Worm (Caenorhabditis elegans): ENCODE measurements around the gene H13N06.2.

Gene H13N06.2

ce11 chrX:15535190-15535636 lies 47.3 kb downstream of the H13N06.2 start:
- no peak for TF ChIP-seq mxl-1 (tag; optimal IDR thresholded peaks at IDR 0.05)
- TF ChIP-seq ztf-28 (GFP tag; IDR thresholded peaks at IDR 0.05) = no peak
- TF ChIP-seq aptf-3 (GFP tag; IDR thresholded peaks at IDR 0.05) = no peak
- TF ChIP-seq unc-130 (GFP tag; optimal IDR thresholded peaks at IDR 0.05) = no peak
- TF ChIP-seq lin-35 (GFP tag; optimal IDR thresholded peaks at IDR 0.05) = peak in 1 of 3 experiments; percentile 36
- TF ChIP-seq tbx-9 (tag; optimal IDR thresholded peaks at IDR 0.05; ENCODE audit: borderline replicate concordance) = no peak
- TF ChIP-seq ztf-26 (tag; optimal IDR thresholded peaks at IDR 0.05) = no peak
- TF ChIP-seq him-1 (tag; optimal IDR thresholded peaks at IDR 0.05) = no peak
- peak; percentile 58; the same call in 1 of the 2 replicates for TF ChIP-seq nfyb-1 (GFP tag; IDR thresholded peaks at IDR 0.05)
- no peak for TF ChIP-seq fkh-3 (tag; optimal IDR thresholded peaks at IDR 0.05)
- no peak for TF ChIP-seq cebp-1 (GFP tag; IDR thresholded peaks at IDR 0.05)
- peak; percentile 48 for TF ChIP-seq cebp-1 (tag; optimal IDR thresholded peaks at IDR 0.05)
- no peak for TF ChIP-seq hsf-1 (GFP tag; IDR thresholded peaks at IDR 0.05)
- TF ChIP-seq snpc-4 (GFP tag; optimal IDR thresholded peaks at IDR 0.05) = no peak
- peak in 1 of 4 experiments; percentile 23 for TF ChIP-seq snpc-4 (tag; optimal IDR thresholded peaks at IDR 0.05)
- TF ChIP-seq atf-7 (tag; optimal IDR thresholded peaks at IDR 0.05) = peak; percentile 96
- no peak for TF ChIP-seq Y95B8A.8 (GFP tag; IDR thresholded peaks at IDR 0.05)
- TF ChIP-seq lsl-1 (GFP tag; optimal IDR thresholded peaks at IDR 0.05) = no peak
- no peak for TF ChIP-seq F49E8.2 (tag; optimal IDR thresholded peaks at IDR 0.05; ENCODE audit: insufficient read depth)
- no peak for TF ChIP-seq nhr-179 (tag; optimal IDR thresholded peaks at IDR 0.05)
- TF ChIP-seq tbp1 (GFP tag; optimal IDR thresholded peaks at IDR 0.05) = no peak
- TF ChIP-seq egl-18 (GFP tag; IDR thresholded peaks at IDR 0.05) = no peak
- no peak for TF ChIP-seq rpc-1 (optimal IDR thresholded peaks at IDR 0.05)
- no peak for TF ChIP-seq rpc-1 (tag; optimal IDR thresholded peaks at IDR 0.05)
- no peak for TF ChIP-seq mel-28 (tag; optimal IDR thresholded peaks at IDR 0.05; ENCODE audit: borderline replicate concordance)
- TF ChIP-seq dox-1 (GFP tag; IDR thresholded peaks at IDR 0.05) = 0 out of 2 replicates have a peak, but pooled peaks have one; percentile 9
- TF ChIP-seq F23B12.7 (tag; optimal IDR thresholded peaks at IDR 0.05; ENCODE audit: insufficient read depth) = no peak
- TF ChIP-seq C17E4.6 (GFP tag; IDR thresholded peaks at IDR 0.05) = no peak
- TF ChIP-seq B0336.3 (GFP tag; IDR thresholded peaks at IDR 0.05) = peak; percentile 25; the same call in 1 of the 2 replicates
- no peak for TF ChIP-seq die-1 (tag; optimal IDR thresholded peaks at IDR 0.05)
- TF ChIP-seq ztf-22 (GFP tag; optimal IDR thresholded peaks at IDR 0.05) = no peak
- TF ChIP-seq ceh-27 (GFP tag; optimal IDR thresholded peaks at IDR 0.05) = peak; percentile 71
- no peak for TF ChIP-seq nfya-1 (tag; optimal IDR thresholded peaks at IDR 0.05; ENCODE audit: borderline replicate concordance, insufficient read depth)
- TF ChIP-seq athp-1 (tag; optimal IDR thresholded peaks at IDR 0.05) = peak; percentile 8
- no peak for TF ChIP-seq hlh-12 (tag; optimal IDR thresholded peaks at IDR 0.05)
- no peak for TF ChIP-seq ztf-3 (GFP tag; optimal IDR thresholded peaks at IDR 0.05)
- TF ChIP-seq nhr-80 (tag; optimal IDR thresholded peaks at IDR 0.05) = no peak
- no peak for TF ChIP-seq nhr-120 (GFP tag; IDR thresholded peaks at IDR 0.05)
- no peak for TF ChIP-seq akir-1 (GFP tag; optimal IDR thresholded peaks at IDR 0.05)
- TF ChIP-seq egrh-3 (GFP tag; IDR thresholded peaks at IDR 0.05) = no peak; the same call in 1 of the 2 replicates
- peak; percentile 36 for TF ChIP-seq gei-17 (GFP tag; optimal IDR thresholded peaks at IDR 0.05)
- peak; percentile 29 for TF ChIP-seq chd-7 (tag; optimal IDR thresholded peaks at IDR 0.05)
- TF ChIP-seq attf-3 (GFP tag; conservative IDR thresholded peaks at IDR 0.05) = no peak
- TF ChIP-seq ZK185.1 (tag; optimal IDR thresholded peaks at IDR 0.05; ENCODE audit: poor library complexity, severe bottlenecking) = peak; percentile 5
- TF ChIP-seq T26A5.8 (tag; optimal IDR thresholded peaks at IDR 0.05) = no peak
- TF ChIP-seq K11D2.4 (GFP tag; IDR thresholded peaks at IDR 0.05) = peak; percentile 75
- peak; percentile 42 for TF ChIP-seq mcd-1 (GFP tag; IDR thresholded peaks at IDR 0.05)
- TF ChIP-seq cebp-2 (GFP tag; IDR thresholded peaks at IDR 0.05) = no peak
- peak; percentile 64 for TF ChIP-seq lin-40 (tag; optimal IDR thresholded peaks at IDR 0.05)
- no peak for TF ChIP-seq xnd-1 (tag; optimal IDR thresholded peaks at IDR 0.05)

Measured in whole organism, young adult.